Fruit fly (Drosophila melanogaster) whole organism, embryonic: ENCODE data around the gene Or67a.
A peak's percentile ranks its signal among the peaks of the same experiment; 100 is the strongest.

ENCODE experiments used
- Atf-2 ChIP-seq: fragments of 200-800 bp; sonication (Bioruptor generic); optimal IDR thresholded peaks from 2 replicates; lab custom pipeline; 2016; ENCODE audit warnings: missing biosample characterization, missing genetic modification characterization
- Awh ChIP-seq: fragments of 200-800 bp; sonication (Bioruptor generic); IDR thresholded peaks from 2 replicates; pipeline ENCODE4, ENCODE4 v1.3.6; 2022; ENCODE audit warnings: missing biosample characterization, missing genetic modification characterization
- Blimp-1 ChIP-seq: fragments of 200-800 bp; sonication (Bioruptor generic); optimal IDR thresholded peaks from 3 replicates; lab custom pipeline; 2018; ENCODE audit warnings: missing biosample characterization, missing genetic modification characterization, mild to moderate bottlenecking, moderate library complexity, missing genetic modification reagents
- CG10321 ChIP-seq: fragments of 200-800 bp; sonication (Bioruptor generic); IDR thresholded peaks from 2 replicates; pipeline ENCODE4 v1.3.6; 2022; ENCODE audit warnings: missing biosample characterization, missing genetic modification characterization
- CG10543 ChIP-seq: fragments of 200-800 bp; sonication (Bioruptor generic); optimal IDR thresholded peaks from 3 replicates; lab custom pipeline; 2017; ENCODE audit warnings: missing biosample characterization, mild to moderate bottlenecking, missing genetic modification characterization, moderate library complexity
- CG13296 ChIP-seq: fragments of 200-800 bp; sonication (Bioruptor generic); optimal IDR thresholded peaks from 3 replicates; lab custom pipeline; 2018; ENCODE audit warnings: missing biosample characterization, mild to moderate bottlenecking, missing genetic modification characterization
- CG13894 ChIP-seq: fragments of 200-800 bp; sonication (Bioruptor generic); optimal IDR thresholded peaks from 3 replicates; lab custom pipeline; 2018; ENCODE audit warnings: missing biosample characterization, mild to moderate bottlenecking, missing genetic modification characterization, moderate library complexity
- CG14014 ChIP-seq: fragments of 200-800 bp; sonication (Bioruptor generic); IDR thresholded peaks from 2 replicates; pipeline ENCODE4 v1.3.6; 2022; ENCODE audit warnings: missing biosample characterization, missing genetic modification characterization
- CG1603 ChIP-seq: fragments of 200-800 bp; sonication (Bioruptor generic); optimal IDR thresholded peaks from 2 replicates; lab custom pipeline; 2019; ENCODE audit warnings: missing biosample characterization, mild to moderate bottlenecking, missing genetic modification characterization, moderate library complexity
- CG16779 ChIP-seq: fragments of 200-800 bp; sonication (Bioruptor generic); IDR thresholded peaks from 2 replicates; pipeline ENCODE4 v1.3.6; 2022; ENCODE audit warnings: missing biosample characterization, missing genetic modification characterization
- CG1832 ChIP-seq: fragments of 200-800 bp; sonication (Bioruptor generic); optimal IDR thresholded peaks from 2 replicates; lab custom pipeline; 2017; ENCODE audit warnings: missing biosample characterization, mild to moderate bottlenecking, missing genetic modification characterization, inconsistent platforms
- CG2120 ChIP-seq: fragments of 200-800 bp; sonication (Bioruptor generic); optimal IDR thresholded peaks from 3 replicates; lab custom pipeline; 2016; ENCODE audit warnings: missing biosample characterization, missing genetic modification characterization
- CG2202 ChIP-seq: fragments of 200-800 bp; sonication (Bioruptor generic); optimal IDR thresholded peaks from 2 replicates; lab custom pipeline; 2018; ENCODE audit warnings: missing biosample characterization, mild to moderate bottlenecking, missing genetic modification characterization
- CG32532 ChIP-seq: fragments of 200-800 bp; sonication (Bioruptor generic); IDR thresholded peaks from 2 replicates; pipeline ENCODE4 v1.3.6; 2022; ENCODE audit warnings: missing biosample characterization, missing genetic modification characterization
- CG3281 ChIP-seq: fragments of 200-800 bp; sonication (Bioruptor generic); optimal IDR thresholded peaks from 3 replicates; lab custom pipeline; 2017; ENCODE audit warnings: missing biosample characterization, mild to moderate bottlenecking, missing genetic modification characterization
- CG34224 ChIP-seq: fragments of 200-800 bp; sonication (Bioruptor generic); IDR thresholded peaks from 3 replicates; pipeline ENCODE4 v1.3.6; 2022; ENCODE audit warnings: missing biosample characterization, missing genetic modification characterization; ENCODE audit not compliant: partially characterized antibody
- CG34376 ChIP-seq: fragments of 200-800 bp; sonication (Bioruptor generic); optimal IDR thresholded peaks from 2 replicates; lab custom pipeline; 2018; ENCODE audit warnings: missing biosample characterization, mild to moderate bottlenecking, missing genetic modification characterization
- CG34422 ChIP-seq: fragments of 200-800 bp; sonication (Bioruptor generic); IDR thresholded peaks from 3 replicates; pipeline ENCODE4 v1.3.6; 2022; ENCODE audit warnings: missing biosample characterization, missing genetic modification characterization
- CG4424 ChIP-seq: fragments of 200-800 bp; sonication (Bioruptor generic); optimal IDR thresholded peaks from 3 replicates; lab custom pipeline; 2016; ENCODE audit warnings: missing biosample characterization, missing genetic modification characterization
- CG4707 ChIP-seq: fragments of 200-800 bp; sonication (Bioruptor generic); optimal IDR thresholded peaks from 2 replicates; lab custom pipeline; 2018; ENCODE audit warnings: missing biosample characterization, mild to moderate bottlenecking, missing genetic modification characterization, moderate library complexity
- CG5180 ChIP-seq: fragments of 200-800 bp; sonication (Bioruptor generic); optimal IDR thresholded peaks from 3 replicates; lab custom pipeline; 2017; ENCODE audit warnings: missing biosample characterization, missing genetic modification characterization, mild to moderate bottlenecking, moderate library complexity, missing genetic modification reagents
- CG6254 ChIP-seq: fragments of 200-800 bp; sonication (Bioruptor generic); optimal IDR thresholded peaks from 3 replicates; lab custom pipeline; 2017; ENCODE audit warnings: mild to moderate bottlenecking, missing biosample characterization, missing genetic modification reagents, missing genetic modification characterization
- CG6854 ChIP-seq: fragments of 200-800 bp; sonication (Bioruptor generic); optimal IDR thresholded peaks from 3 replicates; lab custom pipeline; 2017; ENCODE audit warnings: missing biosample characterization, mild to moderate bottlenecking, missing genetic modification characterization
- CG8359 ChIP-seq: fragments of 200-800 bp; sonication (Bioruptor generic); optimal IDR thresholded peaks from 2 replicates; lab custom pipeline; 2017; ENCODE audit warnings: missing biosample characterization, mild to moderate bottlenecking, missing genetic modification characterization, borderline replicate concordance
- CG9437 ChIP-seq: fragments of 200-800 bp; sonication (Bioruptor generic); optimal IDR thresholded peaks from 2 replicates; lab custom pipeline; 2018; ENCODE audit warnings: missing biosample characterization, mild to moderate bottlenecking, missing genetic modification characterization
- CG9727 ChIP-seq: fragments of 200-800 bp; sonication (Bioruptor generic); optimal IDR thresholded peaks from 3 replicates; lab custom pipeline; 2017; ENCODE audit warnings: missing biosample characterization, mild to moderate bottlenecking, missing genetic modification characterization
- CG9817 ChIP-seq: fragments of 200-800 bp; sonication (Bioruptor generic); optimal IDR thresholded peaks from 2 replicates; lab custom pipeline; 2018; ENCODE audit warnings: missing biosample characterization, mild to moderate bottlenecking, missing genetic modification characterization, moderate library complexity
- HLH4C ChIP-seq: fragments of 200-800 bp; sonication (Bioruptor generic); IDR thresholded peaks from 3 replicates; pipeline ENCODE4 v1.3.6; 2022; ENCODE audit warnings: missing biosample characterization, missing genetic modification characterization; ENCODE audit not compliant: partially characterized antibody
- Hand ChIP-seq: fragments of 200-800 bp; sonication (Bioruptor generic); optimal IDR thresholded peaks from 2 replicates; lab custom pipeline; 2017; ENCODE audit warnings: mild to moderate bottlenecking, missing biosample characterization, missing genetic modification reagents, missing genetic modification characterization
- MESR4 ChIP-seq: fragments of 200-800 bp; sonication (Bioruptor generic); optimal IDR thresholded peaks from 2 replicates; lab custom pipeline; 2018; ENCODE audit warnings: missing biosample characterization, mild to moderate bottlenecking, missing genetic modification characterization, moderate library complexity
- Mad ChIP-seq: fragments of 200-800 bp; sonication (Bioruptor generic); optimal IDR thresholded peaks from 2 replicates; lab custom pipeline; 2016; ENCODE audit warnings: missing biosample characterization, missing genetic modification characterization
- Stat92E ChIP-seq, 3 experiments: fragments of >200 bp in 2 of 3; fragments of 200-800 bp in 1 of 3; sonication (Bioruptor generic) in 1 of 3; optimal IDR thresholded peaks; 2 replicates each; lab custom pipeline; 2017 to 2019; ENCODE audit warnings: missing biosample characterization in 3 of 3, missing genetic modification characterization in 3 of 3, mild to moderate bottlenecking in 1 of 3, moderate library complexity in 1 of 3
- fd96Cb ChIP-seq: fragments of 200-800 bp; sonication (Bioruptor generic); optimal IDR thresholded peaks from 2 replicates; lab custom pipeline; 2018; ENCODE audit warnings: missing biosample characterization, mild to moderate bottlenecking, missing genetic modification characterization, moderate library complexity
- grau ChIP-seq: fragments of 200-800 bp; optimal IDR thresholded peaks from 3 replicates; lab custom pipeline; 2019; ENCODE audit warnings: missing biosample characterization, mild to moderate bottlenecking, missing genetic modification characterization, moderate library complexity
- inv ChIP-seq: fragments of 200-800 bp; sonication (Bioruptor generic); IDR thresholded peaks from 2 replicates; pipeline ENCODE4 v1.3.6; 2022; ENCODE audit warnings: missing biosample characterization, missing genetic modification characterization; ENCODE audit not compliant: partially characterized antibody
- ken ChIP-seq: fragments of 200-800 bp; sonication (Bioruptor generic); IDR thresholded peaks from 3 replicates; pipeline ENCODE4 v1.3.6; 2022; ENCODE audit warnings: missing biosample characterization, missing genetic modification characterization
- klu ChIP-seq: fragments of 200-800 bp; sonication (Bioruptor generic); IDR thresholded peaks from 2 replicates; pipeline ENCODE4 v1.3.6; 2022; ENCODE audit warnings: missing biosample characterization, missing genetic modification characterization
- nerfin-1 ChIP-seq: fragments of 200-800 bp; sonication (Bioruptor generic); optimal IDR thresholded peaks from 3 replicates; lab custom pipeline; 2019; ENCODE audit warnings: missing biosample characterization, mild to moderate bottlenecking, missing genetic modification characterization, moderate library complexity
- nmo ChIP-seq: fragments of 200-800 bp; sonication (Bioruptor generic); optimal IDR thresholded peaks from 2 replicates; lab custom pipeline; 2018; ENCODE audit warnings: missing biosample characterization, mild to moderate bottlenecking, missing genetic modification characterization, moderate library complexity
- oc ChIP-seq: fragments of 200-800 bp; sonication (Bioruptor generic); optimal IDR thresholded peaks from 2 replicates; lab custom pipeline; 2018; ENCODE audit warnings: missing biosample characterization, mild to moderate bottlenecking, missing genetic modification characterization, moderate library complexity
- prd ChIP-seq, 3 experiments: fragments of >200 bp in 2 of 3; fragments of 200-800 bp in 1 of 3; sonication (Bioruptor generic) in 1 of 3; optimal IDR thresholded peaks in 2 of 3; IDR thresholded peaks in 1 of 3; 2 replicates in 2 of 3; 3 replicates in 1 of 3; pipeline versions ENCODE4 v1.3.6 to Lab custom; 2017 to 2022; ENCODE audit warnings: missing biosample characterization in 1 of 3, missing genetic modification characterization in 1 of 3
- scrt ChIP-seq: fragments of 200-800 bp; sonication (Bioruptor generic); optimal IDR thresholded peaks from 2 replicates; lab custom pipeline; 2018; ENCODE audit warnings: missing biosample characterization, mild to moderate bottlenecking, missing genetic modification characterization, moderate library complexity
- slou ChIP-seq: fragments of 200-800 bp; sonication (Bioruptor generic); optimal IDR thresholded peaks from 3 replicates; lab custom pipeline; 2016; ENCODE audit warnings: missing biosample characterization, missing genetic modification characterization
- sug ChIP-seq: fragments of 200-800 bp; optimal IDR thresholded peaks from 2 replicates; lab custom pipeline; 2019; ENCODE audit warnings: missing biosample characterization, mild to moderate bottlenecking, missing genetic modification characterization, moderate library complexity
- tll ChIP-seq, 2 experiments: fragments of 200-800 bp in 1 of 2; fragments of >200 bp in 1 of 2; sonication (Bioruptor generic) in 1 of 2; optimal IDR thresholded peaks; 2 replicates each; lab custom pipeline; 2017 to 2019; ENCODE audit warnings: missing biosample characterization in 2 of 2, missing genetic modification characterization in 2 of 2, mild to moderate bottlenecking in 1 of 2, moderate library complexity in 1 of 2
- tna ChIP-seq: fragments of 200-800 bp; sonication (Bioruptor generic); IDR thresholded peaks from 2 replicates; pipeline ENCODE4 v1.3.6; 2022; ENCODE audit warnings: missing biosample characterization, missing genetic modification characterization; ENCODE audit not compliant: partially characterized antibody

Or67a gene

DNA sequence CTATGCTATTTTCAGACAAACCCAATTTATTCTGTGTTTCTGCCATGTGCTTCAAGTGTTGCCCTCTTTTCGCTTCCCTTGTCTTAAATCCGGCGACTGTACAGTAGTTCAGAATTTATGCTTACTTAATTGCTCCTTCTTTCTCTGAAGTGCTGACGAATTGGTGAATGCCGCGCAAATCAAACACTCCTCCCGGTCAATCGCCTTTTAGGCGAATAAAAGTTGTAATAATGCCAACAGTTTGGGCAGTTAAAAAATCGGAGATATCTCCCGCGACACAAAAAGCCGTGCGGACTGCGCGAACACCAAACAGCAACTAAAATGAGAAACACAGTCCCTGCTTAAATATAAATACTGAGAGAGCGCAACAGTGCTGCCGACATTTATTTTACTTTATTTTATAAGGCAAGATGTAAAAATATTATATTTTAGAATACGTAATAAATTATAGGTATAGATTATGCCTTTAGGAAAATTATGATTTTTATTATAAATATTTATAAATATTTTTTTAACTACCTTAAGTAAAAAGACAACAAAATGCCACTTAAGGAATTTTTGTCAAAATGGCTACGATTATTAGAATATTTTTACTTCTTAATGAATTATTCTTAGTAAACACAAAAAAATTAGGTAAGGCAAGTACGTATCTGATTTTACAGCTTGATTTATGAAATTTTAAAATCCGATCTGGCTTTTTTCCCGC lies 23.7 kb upstream of the Or67a start, which contains the start of gene path:
path (minus strand) TSS at position 322 of the 706 bp plus-strand sequence.
- TF ChIP-seq CG5180 (GFP tag; lab: Kevin White, UChicago): peak; percentile 19
- no peak for TF ChIP-seq Hand
- peak; percentile 53 for TF ChIP-seq CG34376
- peak; percentile 18 for TF ChIP-seq MESR4
- TF ChIP-seq Blimp-1 (GFP tag; lab: Kevin White, UChicago): peak; percentile 66
- TF ChIP-seq CG4424 (GFP tag; lab: Kevin White, UChicago): peak; percentile 49
- peak; percentile 13 for TF ChIP-seq CG2202 (tag; lab: Kevin White, UChicago)
- TF ChIP-seq ken (GFP tag; lab: Robert Waterston, UW): no peak
- peak; percentile 14 for TF ChIP-seq CG2120
- peak; percentile 30; the same call in 1 of the 2 replicates for TF ChIP-seq CG32532
- no peak for TF ChIP-seq CG16779 (GFP tag; lab: Robert Waterston, UW)
- TF ChIP-seq CG10321 (GFP tag; lab: Robert Waterston, UW): 0 out of 2 replicates have a peak, but pooled peaks have one; percentile 6
- TF ChIP-seq inv (GFP tag; lab: Robert Waterston, UW): no peak
- no peak for TF ChIP-seq prd (optimal IDR thresholded peaks at IDR 0.05; lab: Kevin White, UChicago)
- 0 out of 3 replicates have a peak, but pooled peaks have one; percentile 19 for TF ChIP-seq prd (GFP tag; IDR thresholded peaks at IDR 0.05; lab: Robert Waterston, UW)
- no peak for TF ChIP-seq Atf-2 (GFP tag; lab: Kevin White, UChicago)
- peak; percentile 6 for TF ChIP-seq oc (tag; lab: Kevin White, UChicago)
- peak; percentile 67 for TF ChIP-seq CG13296 (GFP tag; lab: Kevin White, UChicago)
- peak; percentile 20 for TF ChIP-seq CG1603 (tag; lab: Kevin White, UChicago)
- TF ChIP-seq tna (GFP tag; lab: Robert Waterston, UW): peak; percentile 8; the same call in 1 of the 2 replicates
- peak; percentile 51 for TF ChIP-seq CG13894 (tag; lab: Kevin White, UChicago)
- no peak for TF ChIP-seq klu (GFP tag; lab: Robert Waterston, UW)
- TF ChIP-seq CG3281: peak; percentile 55
- TF ChIP-seq CG10543 (GFP tag; lab: Kevin White, UChicago): peak; percentile 21
- TF ChIP-seq Awh (GFP tag; lab: Robert Waterston, UW): peak; percentile 10; the same call in 1 of the 2 replicates
- TF ChIP-seq CG8359 (GFP tag; lab: Kevin White, UChicago): no peak
- peak; percentile 45 for TF ChIP-seq scrt (GFP tag; lab: Kevin White, UChicago)
- TF ChIP-seq CG4707 (GFP tag; lab: Kevin White, UChicago): no peak
- TF ChIP-seq Mad (GFP tag; lab: Kevin White, UChicago): peak; percentile 46
- no peak; the same call in 2 of the 3 replicates for TF ChIP-seq HLH4C (GFP tag; lab: Robert Waterston, UW)
- TF ChIP-seq sug (tag; lab: Kevin White, UChicago): peak; percentile 9
- peak; percentile 64 for TF ChIP-seq CG9727 (GFP tag; lab: Kevin White, UChicago)
- TF ChIP-seq grau (tag; lab: Kevin White, UChicago): peak; percentile 51
- peak; percentile 17; the same call in 1 of the 2 replicates for TF ChIP-seq CG14014
- peak; percentile 11 for TF ChIP-seq CG9437 (GFP tag; lab: Kevin White, UChicago)
- TF ChIP-seq Stat92E (GFP tag; optimal IDR thresholded peaks at IDR 0.05; lab: Kevin White, UChicago): peak in 1 of 3 experiments; percentile 30
- TF ChIP-seq CG34422: peak; percentile 60; the same call in 1 of the 3 replicates
- TF ChIP-seq CG6854: no peak
- TF ChIP-seq nmo: peak; percentile 57
- peak; percentile 33 for TF ChIP-seq nerfin-1
- peak; percentile 50 for TF ChIP-seq fd96Cb (tag; lab: Kevin White, UChicago)
- TF ChIP-seq CG1832: no peak
- peak; percentile 22 for TF ChIP-seq CG6254
- TF ChIP-seq CG9817 (tag; lab: Kevin White, UChicago): no peak
- no peak for TF ChIP-seq tll (GFP tag; optimal IDR thresholded peaks at IDR 0.05; lab: Kevin White, UChicago)
- TF ChIP-seq slou: no peak
- TF ChIP-seq CG34224 (GFP tag; lab: Robert Waterston, UW): no peak; the same call in 2 of the 3 replicates
